Fruit fly (Drosophila melanogaster): ENCODE results near the gene CG46465.

dm6 chr2L:18981947-18982579 lies 10.2 kb upstream of the CG46465 start:
- TF ChIP-seq CG5204 (GFP tag; optimal IDR thresholded peaks at IDR 0.05) (no peak), pad (GFP tag; optimal IDR thresholded peaks at IDR 0.05) (no peak), cic (GFP tag; optimal IDR thresholded peaks at IDR 0.05) (no peak)

All from whole organism, adult.